Worm (Caenorhabditis elegans): ENCODE measurements around the gene oac-56.

The oac-56 gene

DNA sequence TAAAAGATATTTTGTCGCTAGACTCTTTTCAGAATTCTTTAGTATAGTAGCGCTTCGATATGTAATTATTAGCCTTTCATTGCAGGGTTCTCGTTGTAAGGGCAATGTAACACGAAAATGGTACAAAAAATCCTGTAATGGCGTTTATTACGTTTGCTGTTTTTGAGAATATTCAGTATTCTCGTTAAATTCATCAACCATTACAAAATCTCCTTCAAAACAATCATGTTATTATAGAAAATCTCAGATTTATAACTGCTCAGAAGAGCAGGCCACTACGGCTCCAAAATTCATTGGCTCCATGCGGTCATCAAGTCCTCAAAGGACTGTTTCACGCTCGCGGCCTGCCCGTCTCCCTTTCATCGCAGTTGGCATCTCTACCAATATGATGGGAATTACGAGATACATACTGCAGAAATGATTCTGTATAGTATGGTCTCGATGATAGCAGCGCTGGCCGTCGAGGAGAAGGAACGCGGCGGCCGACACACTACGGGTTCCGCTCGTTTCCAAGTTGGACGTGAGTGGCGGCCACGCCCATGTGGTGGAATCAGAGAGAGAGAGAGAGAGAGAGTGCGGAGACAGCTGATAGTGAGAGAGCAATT is 23.8 kb downstream of the oac-56 start (continued):
- TF ChIP-seq lin-38 (GFP tag; IDR thresholded peaks at IDR 0.05), result peak; percentile 75
- TF ChIP-seq dmd-9 (GFP tag; IDR thresholded peaks at IDR 0.05), result peak; percentile 53; the same call in 1 of the 2 replicates
- no peak for TF ChIP-seq pqm-1 (tag; optimal IDR thresholded peaks at IDR 0.05)
- peak; percentile 44 for TF ChIP-seq Y5F2A.4 (GFP tag; optimal IDR thresholded peaks at IDR 0.05)
- TF ChIP-seq T20F7.1 (GFP tag; optimal IDR thresholded peaks at IDR 0.05), result no peak
- no peak for TF ChIP-seq egl-27 (tag; optimal IDR thresholded peaks at IDR 0.05)
- TF ChIP-seq dmd-6 (GFP tag; IDR thresholded peaks at IDR 0.05), result peak; percentile 89
- TF ChIP-seq pha-4 (GFP tag; IDR thresholded peaks at IDR 0.05), result peak; percentile 89
- no peak for TF ChIP-seq pha-4 (tag; optimal IDR thresholded peaks at IDR 0.05)
- no peak for TF ChIP-seq jun-1 (tag; optimal IDR thresholded peaks at IDR 0.05)
- TF ChIP-seq daf-16 (GFP tag; optimal IDR thresholded peaks at IDR 0.05), result peak; percentile 75 to 81
- TF ChIP-seq daf-16 (tag; optimal IDR thresholded peaks at IDR 0.05), result peak; percentile 67
- no peak for TF ChIP-seq fkh-10 (GFP tag; optimal IDR thresholded peaks at IDR 0.05)
- no peak for TF ChIP-seq ceh-62 (tag; optimal IDR thresholded peaks at IDR 0.05)
- peak in 1 of 2 experiments; percentile 41 for TF ChIP-seq unc-62 (GFP tag; optimal IDR thresholded peaks at IDR 0.05 in 1 of 2)
- no peak for TF ChIP-seq unc-62 (tag; optimal IDR thresholded peaks at IDR 0.05)
- TF ChIP-seq ZK546.5 (tag; optimal IDR thresholded peaks at IDR 0.05), result no peak
- TF ChIP-seq duxl-1 (tag; optimal IDR thresholded peaks at IDR 0.05; ENCODE audit: poor library complexity), result peak; percentile 85
- no peak for TF ChIP-seq F44E2.7 (GFP tag; IDR thresholded peaks at IDR 0.05)
- TF ChIP-seq unc-39 (tag; optimal IDR thresholded peaks at IDR 0.05), result no peak
- no peak for TF ChIP-seq D1046.2 (GFP tag; IDR thresholded peaks at IDR 0.05)
- no peak for TF ChIP-seq lin-15B (tag; optimal IDR thresholded peaks at IDR 0.05)
- peak; percentile 87 for TF ChIP-seq mes-2 (tag; optimal IDR thresholded peaks at IDR 0.05; ENCODE audit: poor library complexity, severe bottlenecking)
- TF ChIP-seq nhr-48 (tag; optimal IDR thresholded peaks at IDR 0.05), result peak; percentile 75
- TF ChIP-seq Y105C5A.15 (GFP tag; IDR thresholded peaks at IDR 0.05), result no peak
- TF ChIP-seq aha-1 (tag), result peak; percentile 77
- TF ChIP-seq attf-4 (tag; optimal IDR thresholded peaks at IDR 0.05), result no peak
- peak; percentile 69; the same call in 1 of the 2 replicates for TF ChIP-seq dmd-8 (GFP tag; IDR thresholded peaks at IDR 0.05)
- no peak for TF ChIP-seq nhr-77 (tag; optimal IDR thresholded peaks at IDR 0.05)
- peak; percentile 70 for TF ChIP-seq Y48G9A.11 (GFP tag; IDR thresholded peaks at IDR 0.05)
- no peak for TF ChIP-seq madf-5 (GFP tag; IDR thresholded peaks at IDR 0.05)
- TF ChIP-seq zip-11 (GFP tag; IDR thresholded peaks at IDR 0.05), result no peak
- no peak for TF ChIP-seq fos-1 (tag; optimal IDR thresholded peaks at IDR 0.05)
- TF ChIP-seq ces-1 (GFP tag; optimal IDR thresholded peaks at IDR 0.05), result no peak
- TF ChIP-seq hlh-30 (tag; optimal IDR thresholded peaks at IDR 0.05; ENCODE audit: insufficient read depth), result peak; percentile 61
- no peak for TF ChIP-seq sdz-12 (GFP tag; optimal IDR thresholded peaks at IDR 0.05)
- no peak for TF ChIP-seq nhr-6 (tag; optimal IDR thresholded peaks at IDR 0.05)
- peak; percentile 85 for TF ChIP-seq arid-1 (GFP tag; conservative IDR thresholded peaks at IDR 0.05)
- 0 out of 2 replicates have a peak, but pooled peaks have one; percentile 7 for TF ChIP-seq nhr-41 (GFP tag; IDR thresholded peaks at IDR 0.05)
- no peak for TF ChIP-seq R02D3.7 (tag; optimal IDR thresholded peaks at IDR 0.05)
- no peak for TF ChIP-seq Y75B8A.6 (GFP tag; IDR thresholded peaks at IDR 0.05)
- TF ChIP-seq lin-13 (GFP tag; optimal IDR thresholded peaks at IDR 0.05), result peak; percentile 64
- peak; percentile 71; the same call in 1 of the 2 replicates for TF ChIP-seq php-3 (GFP tag; IDR thresholded peaks at IDR 0.05)
- TF ChIP-seq T26A8.4 (GFP tag; IDR thresholded peaks at IDR 0.05), result peak; percentile 91
- TF ChIP-seq gei-8 (GFP tag; optimal IDR thresholded peaks at IDR 0.05), result peak; percentile 47
- no peak for TF ChIP-seq lsy-2 (tag; optimal IDR thresholded peaks at IDR 0.05)
- TF ChIP-seq ZK337.2 (GFP tag; IDR thresholded peaks at IDR 0.05), result no peak
- peak; percentile 43; the same call in 1 of the 2 replicates for TF ChIP-seq vab-7 (GFP tag; IDR thresholded peaks at IDR 0.05)
- peak; percentile 63 for TF ChIP-seq spr-3 (GFP tag; optimal IDR thresholded peaks at IDR 0.05)
- no peak; the same call in 1 of the 2 replicates for TF ChIP-seq egl-43 (GFP tag; IDR thresholded peaks at IDR 0.05)
- peak; percentile 32 for TF ChIP-seq dpl-1 (GFP tag; optimal IDR thresholded peaks at IDR 0.05)
- TF ChIP-seq ztf-7 (tag; optimal IDR thresholded peaks at IDR 0.05), result no peak
